Worm (Caenorhabditis elegans): ENCODE measurements around the gene C56A3.6.

C56A3.6 gene

ce11 chrV:13530698-13531097, 25.5 kb downstream of the C56A3.6 start, which contains the start of gene ttr-44:
TSS of gene ttr-44 (minus strand) at chrV:13530744.
- TF ChIP-seq nhr-232 (tag; optimal IDR thresholded peaks at IDR 0.05), result no peak
- TF ChIP-seq fkh-6 (tag; optimal IDR thresholded peaks at IDR 0.05), result no peak
- TF ChIP-seq F13H6.1 (tag; optimal IDR thresholded peaks at IDR 0.05), result no peak
- TF ChIP-seq elt-2 (tag; optimal IDR thresholded peaks at IDR 0.05), result peak; percentile 76

- TF ChIP-seq ceh-48 (tag; optimal IDR thresholded peaks at IDR 0.05), result no peak
- TF ChIP-seq ceh-30 (tag; optimal IDR thresholded peaks at IDR 0.05), result no peak
- no peak for TF ChIP-seq ceh-2 (tag; optimal IDR thresholded peaks at IDR 0.05)
- TF ChIP-seq ceh-45 (GFP tag; IDR thresholded peaks at IDR 0.05), result no peak
- no peak for TF ChIP-seq pros-1 (tag; optimal IDR thresholded peaks at IDR 0.05)
- TF ChIP-seq pat-9 (tag; optimal IDR thresholded peaks at IDR 0.05), result no peak
- TF ChIP-seq K02D7.2 (tag; optimal IDR thresholded peaks at IDR 0.05), result no peak
- TF ChIP-seq hlh-15 (tag; optimal IDR thresholded peaks at IDR 0.05), result no peak
- no peak for TF ChIP-seq pag-3 (tag; optimal IDR thresholded peaks at IDR 0.05; ENCODE audit: borderline replicate concordance)
- TF ChIP-seq ttx-3 (tag; optimal IDR thresholded peaks at IDR 0.05), result no peak
- no peak for TF ChIP-seq unc-42 (tag; optimal IDR thresholded peaks at IDR 0.05)
- TF ChIP-seq ceh-31 (tag; optimal IDR thresholded peaks at IDR 0.05), result no peak
- no peak for TF ChIP-seq dmd-4 (tag; optimal IDR thresholded peaks at IDR 0.05; ENCODE audit: borderline replicate concordance)
- no peak for TF ChIP-seq pax-1 (tag; optimal IDR thresholded peaks at IDR 0.05)
- TF ChIP-seq lim-6 (tag; optimal IDR thresholded peaks at IDR 0.05), result no peak
- no peak for TF ChIP-seq hlh-8 (tag; optimal IDR thresholded peaks at IDR 0.05)
- TF ChIP-seq sox-2 (GFP tag; IDR thresholded peaks at IDR 0.05), result no peak
Observed at ce11 chrV:13529165-13529564, 27.0 kb downstream of the C56A3.6 start.

ce11 chrV:13523194-13523593, 33.0 kb downstream of the C56A3.6 start, which contains the start of gene R11G10.3:
TSS of gene R11G10.3 (plus strand) at chrV:13523494.
- no peak for TF ChIP-seq unc-55 (GFP tag; optimal IDR thresholded peaks at IDR 0.05)
- no peak for TF ChIP-seq pqm-1 (tag; optimal IDR thresholded peaks at IDR 0.05)
- no peak for TF ChIP-seq dmd-4 (tag; optimal IDR thresholded peaks at IDR 0.05; ENCODE audit: borderline replicate concordance)
- no peak for TF ChIP-seq pha-2 (tag; optimal IDR thresholded peaks at IDR 0.05)
- TF ChIP-seq hlh-15 (tag; optimal IDR thresholded peaks at IDR 0.05), result no peak
- TF ChIP-seq T23F11.4 (GFP tag; optimal IDR thresholded peaks at IDR 0.05), result no peak
- no peak for TF ChIP-seq ceh-48 (tag; optimal IDR thresholded peaks at IDR 0.05)
- TF ChIP-seq Y22D7AL.16 (tag; optimal IDR thresholded peaks at IDR 0.05), result no peak
- TF ChIP-seq ceh-2 (tag; optimal IDR thresholded peaks at IDR 0.05), result no peak
- TF ChIP-seq mec-3 (tag; optimal IDR thresholded peaks at IDR 0.05; ENCODE audit: borderline replicate concordance), result no peak
- no peak for TF ChIP-seq dve-1 (tag; optimal IDR thresholded peaks at IDR 0.05)
- no peak for TF ChIP-seq fkh-6 (tag; optimal IDR thresholded peaks at IDR 0.05)
- TF ChIP-seq fax-1 (tag; optimal IDR thresholded peaks at IDR 0.05), result no peak
- no peak for TF ChIP-seq F13H6.1 (tag; optimal IDR thresholded peaks at IDR 0.05)
- TF ChIP-seq elt-4 (tag; optimal IDR thresholded peaks at IDR 0.05), result no peak
- no peak for TF ChIP-seq sdc-2 (tag; optimal IDR thresholded peaks at IDR 0.05)

- TF ChIP-seq dmd-4 (tag; optimal IDR thresholded peaks at IDR 0.05; ENCODE audit: borderline replicate concordance) (no peak), ceh-31 (tag; optimal IDR thresholded peaks at IDR 0.05) (no peak), sdc-2 (tag; optimal IDR thresholded peaks at IDR 0.05) (no peak), rnt-1 (tag; optimal IDR thresholded peaks at IDR 0.05) (no peak), hlh-8 (tag; optimal IDR thresholded peaks at IDR 0.05) (no peak), unc-42 (tag; optimal IDR thresholded peaks at IDR 0.05) (no peak), unc-3 (GFP tag; conservative IDR thresholded peaks at IDR 0.05) (no peak), unc-3 (tag; optimal IDR thresholded peaks at IDR 0.05) (no peak), ceh-14 (tag; optimal IDR thresholded peaks at IDR 0.05) (no peak), sox-2 (GFP tag; IDR thresholded peaks at IDR 0.05) (no peak), pqm-1 (tag; optimal IDR thresholded peaks at IDR 0.05) (no peak), pag-3 (tag; optimal IDR thresholded peaks at IDR 0.05; ENCODE audit: borderline replicate concordance) (no peak), C08G9.2 (tag; optimal IDR thresholded peaks at IDR 0.05) (no peak), ceh-2 (tag; optimal IDR thresholded peaks at IDR 0.05) (no peak)
Observed at ce11 chrV:13515115-13515514, 41.1 kb downstream of the C56A3.6 start, which contains the start of gene semi-1. TSS of gene semi-1 (minus strand) at chrV:13515215.

Measured in whole organism, late embryonic.